Worm (Caenorhabditis elegans): Measurements from ENCODE around the gene F11E6.10.

F11E6.10 gene

ce11 chrIV:17413343-17413742, 49.6 kb downstream of the F11E6.10 start:
- TF ChIP-seq W03F9.2 (tag; optimal IDR thresholded peaks at IDR 0.05) = no peak
- no peak for TF ChIP-seq dao-5 (tag; optimal IDR thresholded peaks at IDR 0.05)
- no peak for TF ChIP-seq him-1 (tag; optimal IDR thresholded peaks at IDR 0.05)

All from whole organism, L4/young adult.